Worm (Caenorhabditis elegans): ENCODE data around the gene haf-3.
A peak's percentile ranks its signal among the peaks of the same experiment; 100 is the strongest.

The haf-3 gene

ce11 chrV:15712385-15712784 is 53.6 kb downstream of the haf-3 start:
- no peak for TF ChIP-seq zag-1 (tag; optimal IDR thresholded peaks at IDR 0.05)
- TF ChIP-seq nhr-28 (tag; optimal IDR thresholded peaks at IDR 0.05) = no peak
- TF ChIP-seq elt-2 (tag; optimal IDR thresholded peaks at IDR 0.05) = peak; percentile 50

ce11 chrV:15711898-15712297 is 54.1 kb downstream of the haf-3 start, which contains the start of gene str-101:
Gene str-101, minus strand, starts transcription at chrV:15711998.
- TF ChIP-seq egl-13 (tag; optimal IDR thresholded peaks at IDR 0.05) (no peak), hlh-4 (tag; optimal IDR thresholded peaks at IDR 0.05) (no peak), vab-15 (tag; optimal IDR thresholded peaks at IDR 0.05) (no peak), zip-4 (GFP tag; optimal IDR thresholded peaks at IDR 0.05) (no peak), ets-5 (GFP tag; IDR thresholded peaks at IDR 0.05) (no peak), fkh-4 (tag; optimal IDR thresholded peaks at IDR 0.05; ENCODE audit: borderline replicate concordance) (no peak), nhr-47 (tag; optimal IDR thresholded peaks at IDR 0.05) (no peak), aha-1 (tag; optimal IDR thresholded peaks at IDR 0.05) (no peak)
